Worm (Caenorhabditis elegans): Measurements from ENCODE around the gene C18B2.2.
A peak's percentile ranks its signal among the peaks of the same experiment; 100 is the strongest.

Gene C18B2.2

DNA sequence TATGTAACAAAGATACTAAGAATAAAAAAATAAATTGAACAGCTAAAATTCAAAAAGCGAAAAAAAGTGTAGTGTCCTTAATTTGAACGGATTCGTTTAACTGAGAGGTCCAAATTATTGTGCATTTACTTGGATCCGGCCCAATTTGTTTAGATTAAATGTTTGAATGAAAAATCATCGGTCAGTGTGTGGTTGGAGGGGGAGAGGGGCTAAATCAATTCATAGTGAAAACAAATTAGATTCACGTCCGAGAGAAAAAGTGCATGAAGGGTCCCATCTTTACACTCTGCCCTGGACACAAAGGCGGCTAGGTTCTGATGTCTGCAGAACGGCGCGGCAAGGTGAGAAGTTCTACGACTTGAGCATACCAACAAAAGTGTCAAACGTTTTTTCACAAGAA is 4.4 kb upstream of the C18B2.2 start:
- TF ChIP-seq ztf-23 (GFP tag; IDR thresholded peaks at IDR 0.05) (no peak), flt-1 (GFP tag; IDR thresholded peaks at IDR 0.05) (no peak), ztf-29 (GFP tag; IDR thresholded peaks at IDR 0.05) (no peak), tab-1 (GFP tag; IDR thresholded peaks at IDR 0.05) (no peak), med-1 (GFP tag; optimal IDR thresholded peaks at IDR 0.05; ENCODE audit: insufficient read depth) (no peak), klf-2 (GFP tag; conservative IDR thresholded peaks at IDR 0.05) (no peak), ref-1 (GFP tag; conservative IDR thresholded peaks at IDR 0.05) (no peak), cog-1 (tag; optimal IDR thresholded peaks at IDR 0.05) (no peak), T22C8.4 (GFP tag; IDR thresholded peaks at IDR 0.05) (no peak)

DNA sequence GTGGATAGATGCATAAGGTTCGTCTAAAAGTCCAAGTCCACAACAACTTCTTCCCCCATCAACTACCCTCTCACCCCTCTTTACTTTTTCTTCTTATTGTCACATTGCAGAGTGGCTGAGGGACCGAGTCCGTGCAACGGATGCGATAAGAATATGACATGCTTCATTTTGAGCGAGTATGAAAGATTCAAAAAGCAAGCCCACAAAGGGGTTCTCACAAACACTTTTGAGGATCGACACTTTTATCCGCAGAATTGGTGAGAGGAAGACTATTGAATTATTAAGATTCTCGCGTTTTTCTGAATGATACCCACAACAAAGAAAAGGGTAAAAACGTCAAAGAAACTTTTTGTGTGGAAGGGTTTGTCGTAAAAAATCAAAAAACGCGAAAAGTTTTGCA is 2.3 kb downstream of the C18B2.2 start:
- TF ChIP-seq med-1 (GFP tag; optimal IDR thresholded peaks at IDR 0.05; ENCODE audit: insufficient read depth) (no peak), ref-1 (GFP tag; conservative IDR thresholded peaks at IDR 0.05) (no peak)

ce11 chrX:3628016-3628415 is 4.8 kb downstream of the C18B2.2 start, which contains the start of gene vep-2:
Gene vep-2, plus strand, starts transcription at chrX:3628316.
- TF ChIP-seq T22C8.4 (GFP tag; IDR thresholded peaks at IDR 0.05), result no peak
- no peak for TF ChIP-seq ztf-23 (GFP tag; IDR thresholded peaks at IDR 0.05)
- no peak for TF ChIP-seq med-1 (GFP tag; optimal IDR thresholded peaks at IDR 0.05; ENCODE audit: insufficient read depth)
- TF ChIP-seq klf-2 (GFP tag; conservative IDR thresholded peaks at IDR 0.05), result no peak
- TF ChIP-seq flt-1 (GFP tag; IDR thresholded peaks at IDR 0.05), result no peak
- TF ChIP-seq tab-1 (GFP tag; IDR thresholded peaks at IDR 0.05), result no peak
- TF ChIP-seq cog-1 (tag; optimal IDR thresholded peaks at IDR 0.05), result no peak
- no peak for TF ChIP-seq ztf-29 (GFP tag; IDR thresholded peaks at IDR 0.05)
- no peak for TF ChIP-seq ref-1 (GFP tag; conservative IDR thresholded peaks at IDR 0.05)

DNA sequence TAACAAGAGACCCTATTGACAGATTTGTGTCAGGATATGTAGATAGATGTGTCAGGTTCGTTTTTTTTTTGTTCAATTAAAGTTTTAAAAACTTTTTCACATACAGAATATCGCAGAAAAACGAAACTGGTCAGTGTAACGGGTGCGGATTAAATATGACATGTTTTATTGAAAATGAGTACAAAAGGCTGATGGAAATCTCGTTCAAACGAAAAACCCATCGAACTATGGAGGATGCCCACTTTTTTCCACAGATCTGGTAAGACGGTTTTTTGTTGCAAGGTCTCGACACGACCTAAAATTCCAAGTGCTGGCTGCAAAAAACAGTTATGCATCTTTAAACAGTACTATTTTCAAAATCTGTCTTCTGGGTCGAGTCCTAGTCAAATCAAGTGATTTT is 6.8 kb downstream of the C18B2.2 start:
- TF ChIP-seq ref-1 (GFP tag; conservative IDR thresholded peaks at IDR 0.05) (no peak), med-1 (GFP tag; optimal IDR thresholded peaks at IDR 0.05; ENCODE audit: insufficient read depth) (no peak), cog-1 (tag; optimal IDR thresholded peaks at IDR 0.05) (no peak), flt-1 (GFP tag; IDR thresholded peaks at IDR 0.05) (no peak), klf-2 (GFP tag; conservative IDR thresholded peaks at IDR 0.05) (no peak), ztf-23 (GFP tag; IDR thresholded peaks at IDR 0.05) (no peak), ztf-29 (GFP tag; IDR thresholded peaks at IDR 0.05) (no peak), T22C8.4 (GFP tag; IDR thresholded peaks at IDR 0.05) (no peak), tab-1 (GFP tag; IDR thresholded peaks at IDR 0.05) (no peak)

- TF ChIP-seq flt-1 (GFP tag; IDR thresholded peaks at IDR 0.05) (no peak), ztf-23 (GFP tag; IDR thresholded peaks at IDR 0.05) (peak; percentile 23; the same call in 1 of the 2 replicates), ztf-29 (GFP tag; IDR thresholded peaks at IDR 0.05) (peak; percentile 49; the same call in 1 of the 2 replicates), klf-2 (GFP tag; conservative IDR thresholded peaks at IDR 0.05) (0 out of 2 replicates have a peak, but pooled peaks have one; percentile 37), ref-1 (GFP tag; conservative IDR thresholded peaks at IDR 0.05) (peak; percentile 43; the same call in 1 of the 2 replicates), tab-1 (GFP tag; IDR thresholded peaks at IDR 0.05) (peak; percentile 77), cog-1 (tag; optimal IDR thresholded peaks at IDR 0.05) (no peak)
Observed at ce11 chrX:3631550-3631949, 8.3 kb downstream of the C18B2.2 start.

ce11 chrX:3633654-3634053 is 10.4 kb downstream of the C18B2.2 start, which contains the start of gene gst-11:
Gene gst-11, minus strand, starts transcription at chrX:3633754.
- TF ChIP-seq med-1 (GFP tag; optimal IDR thresholded peaks at IDR 0.05; ENCODE audit: insufficient read depth), result no peak
- no peak for TF ChIP-seq flt-1 (GFP tag; IDR thresholded peaks at IDR 0.05)
- no peak for TF ChIP-seq klf-2 (GFP tag; conservative IDR thresholded peaks at IDR 0.05)
- no peak for TF ChIP-seq ztf-23 (GFP tag; IDR thresholded peaks at IDR 0.05)
- TF ChIP-seq ztf-29 (GFP tag; IDR thresholded peaks at IDR 0.05), result no peak
- TF ChIP-seq tab-1 (GFP tag; IDR thresholded peaks at IDR 0.05), result no peak
- TF ChIP-seq T22C8.4 (GFP tag; IDR thresholded peaks at IDR 0.05), result no peak
- TF ChIP-seq ref-1 (GFP tag; conservative IDR thresholded peaks at IDR 0.05), result no peak
- TF ChIP-seq cog-1 (tag; optimal IDR thresholded peaks at IDR 0.05), result no peak

DNA sequence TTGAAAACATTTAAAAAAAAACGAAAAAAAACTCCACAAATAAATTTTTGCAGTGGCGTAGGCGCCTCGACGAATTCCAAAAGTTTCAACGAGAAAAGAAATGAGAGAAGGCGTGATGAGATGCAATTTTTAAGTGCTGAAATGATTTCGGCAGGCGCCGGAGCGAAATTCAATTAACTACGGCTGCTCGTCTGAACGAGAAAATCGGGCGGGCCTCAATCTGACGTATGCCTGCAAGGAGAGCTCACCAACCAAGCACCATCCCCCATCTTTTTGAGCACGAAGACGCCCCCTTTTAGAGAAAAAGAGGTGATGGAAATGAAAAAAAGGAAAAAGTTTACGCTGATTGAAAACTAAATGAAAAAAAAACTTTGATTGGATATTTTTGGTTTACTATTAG is 11.5 kb downstream of the C18B2.2 start:
- TF ChIP-seq klf-2 (GFP tag; conservative IDR thresholded peaks at IDR 0.05) (no peak), tab-1 (GFP tag; IDR thresholded peaks at IDR 0.05) (no peak)

ce11 chrX:3644796-3645195 is 21.5 kb downstream of the C18B2.2 start, which contains the start of gene tmem-24:
Gene tmem-24, minus strand, starts transcription at chrX:3644896.
- no peak for TF ChIP-seq med-1 (GFP tag; optimal IDR thresholded peaks at IDR 0.05; ENCODE audit: insufficient read depth)
- TF ChIP-seq ztf-29 (GFP tag; IDR thresholded peaks at IDR 0.05), result no peak
- no peak for TF ChIP-seq ztf-23 (GFP tag; IDR thresholded peaks at IDR 0.05)
- no peak for TF ChIP-seq klf-2 (GFP tag; conservative IDR thresholded peaks at IDR 0.05)

DNA sequence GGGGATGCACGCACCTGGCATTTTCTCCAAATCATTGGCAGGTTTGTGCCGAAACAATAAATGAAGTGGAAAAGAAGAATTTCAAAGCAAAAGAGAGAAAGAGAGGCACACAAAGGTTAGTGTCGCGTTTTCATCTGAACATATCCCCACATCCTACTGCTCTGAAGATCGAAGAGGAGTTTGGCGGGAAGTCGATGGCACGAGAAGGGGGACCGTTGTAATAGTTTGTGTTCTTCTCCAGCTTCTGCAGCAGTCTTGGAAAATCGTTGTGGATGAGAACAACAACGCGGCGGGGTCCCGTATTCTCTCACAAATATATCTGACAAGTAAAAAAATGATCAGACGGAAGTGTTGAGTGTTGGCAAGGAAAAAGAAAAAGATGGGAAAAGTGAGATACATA is 22.7 kb downstream of the C18B2.2 start:
- TF ChIP-seq flt-1 (GFP tag; IDR thresholded peaks at IDR 0.05), result no peak
- no peak for TF ChIP-seq med-1 (GFP tag; optimal IDR thresholded peaks at IDR 0.05; ENCODE audit: insufficient read depth)
- TF ChIP-seq ref-1 (GFP tag; conservative IDR thresholded peaks at IDR 0.05), result no peak
- TF ChIP-seq klf-2 (GFP tag; conservative IDR thresholded peaks at IDR 0.05), result no peak
- TF ChIP-seq tab-1 (GFP tag; IDR thresholded peaks at IDR 0.05), result no peak
- TF ChIP-seq ztf-23 (GFP tag; IDR thresholded peaks at IDR 0.05), result no peak
- no peak for TF ChIP-seq T22C8.4 (GFP tag; IDR thresholded peaks at IDR 0.05)
- TF ChIP-seq cog-1 (tag; optimal IDR thresholded peaks at IDR 0.05), result no peak
- no peak for TF ChIP-seq ztf-29 (GFP tag; IDR thresholded peaks at IDR 0.05)

DNA sequence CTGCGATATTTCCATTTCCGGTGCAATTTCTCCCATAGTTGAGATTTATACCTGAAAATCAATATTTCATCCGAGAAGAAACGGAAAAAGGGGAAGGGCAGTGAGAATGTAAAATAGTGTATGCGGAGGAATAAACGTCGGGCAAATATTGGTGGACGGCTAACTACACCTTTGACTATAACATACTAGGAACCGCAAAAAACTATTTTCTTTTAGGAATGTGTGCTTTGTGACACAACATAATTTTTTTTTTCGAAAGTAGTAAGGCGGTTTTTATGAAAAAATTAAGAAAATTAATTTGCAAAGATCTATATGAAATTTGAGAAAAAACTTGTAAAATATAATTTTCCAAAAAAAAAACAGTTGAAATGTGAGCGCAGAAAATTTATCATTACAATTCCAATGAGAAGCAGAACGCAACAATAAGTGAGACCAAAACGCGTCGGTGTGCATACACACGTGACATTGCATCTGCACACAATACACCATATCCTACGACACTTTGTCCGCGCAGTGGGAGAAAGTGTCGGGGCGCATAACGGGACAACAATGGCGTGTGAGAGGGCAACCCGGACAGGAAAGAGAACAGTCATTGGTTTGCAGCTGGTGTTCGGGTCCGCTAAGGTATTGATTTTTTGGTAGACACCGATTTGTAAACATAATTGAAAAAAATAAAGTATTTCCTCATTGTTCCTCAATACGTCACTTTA is 27.0 kb downstream of the C18B2.2 start, which contains the start of the genes sax-1 and R11G1.2:
Gene sax-1, minus strand, starts transcription at position 51 of the 710 bp plus-strand sequence.
Gene R11G1.2, plus strand, starts transcription at position 515 of the 710 bp plus-strand sequence.
- TF ChIP-seq T22C8.4 (GFP tag; IDR thresholded peaks at IDR 0.05) (peak; percentile 38; the same call in 1 of the 2 replicates), cog-1 (tag; optimal IDR thresholded peaks at IDR 0.05) (no peak)
